Worm (Caenorhabditis elegans) whole organism, young adult: ENCODE measurements around the gene daf-11.

Experiments used
- F22D6.2 ChIP-seq: sonication (generic microtip); optimal IDR thresholded peaks from 2 replicates; lab custom pipeline; 2016; ENCODE audit warnings: mild to moderate bottlenecking, missing genetic modification characterization, missing compliant biosample characterization
- F33H1.4 ChIP-seq: fragments of 200-800 bp; sonication (Bioruptor generic); IDR thresholded peaks from 2 replicates; pipeline ENCODE4 v1.3.6; 2022; ENCODE audit warnings: missing genetic modification reagents, missing genetic modification characterization, missing compliant biosample characterization
- F49E8.2 ChIP-seq: sonication (generic microtip); optimal IDR thresholded peaks from 3 replicates; lab custom pipeline; 2017; ENCODE audit warnings: missing genetic modification characterization, mild to moderate bottlenecking, missing compliant biosample characterization, antibody characterized with exemption, moderate library complexity; ENCODE audit not compliant: insufficient read depth
- ama-1 ChIP-seq, 3 experiments: fragments of 150-350 bp in 1 of 3; sonication (generic microtip) in 2 of 3; optimal IDR thresholded peaks; 2 replicates each; lab custom pipeline; 2014 to 2018; ENCODE audit warnings: missing biosample characterization in 2 of 3, missing genetic modification characterization in 2 of 3, missing genetic modification reagents in 2 of 3
- ccch-3 ChIP-seq: fragments of 200-800 bp; sonication (Bioruptor generic); optimal IDR thresholded peaks from 2 replicates; lab custom pipeline; 2018; ENCODE audit warnings: mild to moderate bottlenecking, missing genetic modification characterization, missing compliant biosample characterization
- dox-1 ChIP-seq: fragments of 200-800 bp; sonication (Bioruptor generic); IDR thresholded peaks from 2 replicates; pipeline ENCODE4 v1.3.6; 2022; ENCODE audit warnings: missing genetic modification reagents, missing genetic modification characterization, missing compliant biosample characterization
- hmg-20 ChIP-seq: fragments of 200-800 bp; sonication (Bioruptor generic); IDR thresholded peaks from 2 replicates; pipeline ENCODE4 v1.3.6; 2022; ENCODE audit warnings: missing genetic modification reagents, missing genetic modification characterization, missing compliant biosample characterization
- hrde-1 ChIP-seq: sonication (generic microtip); optimal IDR thresholded peaks from 2 replicates; lab custom pipeline; 2016; ENCODE audit warnings: missing genetic modification characterization, mild to moderate bottlenecking, missing compliant biosample characterization, moderate library complexity, missing genotype, missing genetic modification reagents, borderline replicate concordance
- lin-40 ChIP-seq: sonication (generic microtip); optimal IDR thresholded peaks from 2 replicates; lab custom pipeline; 2016; ENCODE audit warnings: missing genetic modification characterization, mild to moderate bottlenecking, missing compliant biosample characterization, missing genotype, missing genetic modification reagents
- nhr-90 ChIP-seq: sonication (generic microtip); optimal IDR thresholded peaks from 2 replicates; lab custom pipeline; 2016; ENCODE audit warnings: missing genotype, mild to moderate bottlenecking, missing genetic modification characterization, missing compliant biosample characterization
- rpc-1 ChIP-seq, 2 experiments: fragments of 150-350 bp in 1 of 2; sonication (generic microtip) in 1 of 2; optimal IDR thresholded peaks; 2 replicates each; lab custom pipeline; 2014 to 2018; ENCODE audit warnings: missing biosample characterization in 1 of 2, missing genetic modification characterization in 1 of 2, missing genetic modification reagents in 1 of 2, missing genotype in 1 of 2
- sea-2 ChIP-seq: fragments of 200-800 bp; sonication (Bioruptor generic); IDR thresholded peaks from 2 replicates; pipeline ENCODE4 v1.3.6; 2022; ENCODE audit warnings: missing genetic modification characterization, missing compliant biosample characterization
- snpc-4 ChIP-seq, 5 experiments: fragments of 150-350 bp in 1 of 5; sonication (generic microtip) in 4 of 5; optimal IDR thresholded peaks; 2 replicates each; lab custom pipeline; 2014 to 2018; ENCODE audit warnings: missing genetic modification characterization in 5 of 5, missing biosample characterization in 3 of 5, antibody characterized with exemption in 2 of 5, mild to moderate bottlenecking in 2 of 5, missing compliant biosample characterization in 2 of 5, missing genotype in 2 of 5, moderate library complexity in 2 of 5, missing genetic modification reagents in 1 of 5
- ztf-26 ChIP-seq: sonication (generic microtip); optimal IDR thresholded peaks from 2 replicates; lab custom pipeline; 2017; ENCODE audit warnings: missing genetic modification characterization, missing compliant biosample characterization

- TF ChIP-seq dox-1 (GFP tag; lab: Robert Waterston, UW) (no peak), hmg-20 (no peak), F49E8.2 (tag; lab: Kevin White, UChicago) (no peak), ccch-3 (GFP tag; lab: Kevin White, UChicago) (no peak), F33H1.4 (no peak), lin-40 (tag; lab: Kevin White, UChicago) (no peak), F22D6.2 (tag; lab: Kevin White, UChicago) (no peak), snpc-4 (GFP tag; optimal IDR thresholded peaks at IDR 0.05; lab: Kevin White, UChicago) (no peak), snpc-4 (tag; optimal IDR thresholded peaks at IDR 0.05; lab: Kevin White, UChicago) (no peak), rpc-1 (optimal IDR thresholded peaks at IDR 0.05; lab: Kevin White, UChicago) (no peak), rpc-1 (tag; optimal IDR thresholded peaks at IDR 0.05; lab: Kevin White, UChicago) (no peak), ztf-26 (tag; lab: Kevin White, UChicago) (no peak), ama-1 (optimal IDR thresholded peaks at IDR 0.05; lab: Kevin White, UChicago) (no peak), ama-1 (GFP tag; optimal IDR thresholded peaks at IDR 0.05; lab: Kevin White, UChicago) (no peak), sea-2 (GFP tag; lab: Robert Waterston, UW) (no peak), hrde-1 (tag; lab: Kevin White, UChicago) (no peak), nhr-90 (no peak)
These were observed 39.0 kb downstream of the daf-11 start, which contains the start of gene W05E10.2 for ce11 chrV:11686877-11687276.
